Worm (Caenorhabditis elegans) whole organism, L3 larva: ENCODE results near the gene F38E9.6.

Experiments used
- ZK546.5 ChIP-seq: sonication (generic microtip); optimal IDR thresholded peaks from 2 replicates; lab custom pipeline; 2017; ENCODE audit warnings: missing biosample characterization, missing genetic modification characterization
- ceh-82 ChIP-seq: fragments of 150-350 bp; optimal IDR thresholded peaks from 2 replicates; lab custom pipeline; 2014; ENCODE audit warnings: missing biosample characterization, missing genetic modification characterization
- egl-27 ChIP-seq: sonication (generic microtip); optimal IDR thresholded peaks from 4 replicates; lab custom pipeline; 2017; ENCODE audit warnings: missing biosample characterization, missing genetic modification reagents, missing genetic modification characterization
- nhr-11 ChIP-seq: fragments of 150-350 bp; optimal IDR thresholded peaks from 2 replicates; lab custom pipeline; 2014; ENCODE audit warnings: missing biosample characterization, missing genetic modification characterization
- nhr-12 ChIP-seq: fragments of 150-350 bp; optimal IDR thresholded peaks from 2 replicates; lab custom pipeline; 2014; ENCODE audit warnings: missing biosample characterization, missing genetic modification characterization
- nhr-76 ChIP-seq: fragments of 150-350 bp; sonication (generic microtip); optimal IDR thresholded peaks from 5 replicates; lab custom pipeline; 2014; ENCODE audit warnings: missing biosample characterization, missing genetic modification characterization
- nhr-77 ChIP-seq: fragments of 150-350 bp; optimal IDR thresholded peaks from 2 replicates; lab custom pipeline; 2014; ENCODE audit warnings: missing biosample characterization, missing genetic modification characterization
- snpc-4 ChIP-seq: fragments of 150-350 bp; optimal IDR thresholded peaks from 2 replicates; lab custom pipeline; 2014; ENCODE audit warnings: missing biosample characterization, missing genetic modification characterization
- ztf-11 ChIP-seq: fragments of 150-350 bp; optimal IDR thresholded peaks from 2 replicates; lab custom pipeline; 2014; ENCODE audit warnings: missing biosample characterization, missing genetic modification characterization

ce11 chrX:16485322-16485721 is 53.1 kb downstream of the F38E9.6 start:
- TF ChIP-seq nhr-12 (tag; lab: Kevin White, UChicago) (no peak), nhr-76 (tag; lab: Kevin White, UChicago) (no peak), ceh-82 (tag; lab: Kevin White, UChicago) (no peak), snpc-4 (tag; lab: Kevin White, UChicago) (no peak), ZK546.5 (no peak), egl-27 (no peak), ztf-11 (tag; lab: Kevin White, UChicago) (no peak), nhr-11 (tag; lab: Kevin White, UChicago) (no peak), nhr-77 (tag; lab: Kevin White, UChicago) (no peak)
